Worm (Caenorhabditis elegans) whole organism, L3 larva: Measurements from ENCODE around the gene aak-1.

Experiments
- R02D3.7 ChIP-seq: fragments of 150-350 bp; optimal IDR thresholded peaks from 2 replicates; lab custom pipeline; 2014; ENCODE audit warnings: missing biosample characterization, missing genetic modification characterization
- ZK546.5 ChIP-seq: sonication (generic microtip); optimal IDR thresholded peaks from 2 replicates; lab custom pipeline; 2017; ENCODE audit warnings: missing biosample characterization, missing genetic modification characterization
- aly-2 ChIP-seq: fragments of 150-350 bp; optimal IDR thresholded peaks from 2 replicates; lab custom pipeline; 2014; ENCODE audit warnings: missing biosample characterization, missing genetic modification characterization
- ama-1 ChIP-seq: fragments of 150-350 bp; optimal IDR thresholded peaks from 2 replicates; lab custom pipeline; 2018
- ceh-16 ChIP-seq: sonication (generic microtip); optimal IDR thresholded peaks from 2 replicates; lab custom pipeline; 2017; ENCODE audit warnings: missing biosample characterization, missing genetic modification characterization
- ceh-28 ChIP-seq: fragments of 150-350 bp; optimal IDR thresholded peaks from 2 replicates; lab custom pipeline; 2014; ENCODE audit warnings: missing biosample characterization, missing genetic modification reagents, missing genetic modification characterization
- ceh-82 ChIP-seq: fragments of 150-350 bp; optimal IDR thresholded peaks from 2 replicates; lab custom pipeline; 2014; ENCODE audit warnings: missing biosample characterization, missing genetic modification characterization
- ceh-9 ChIP-seq: sonication (generic microtip); optimal IDR thresholded peaks from 2 replicates; lab custom pipeline; 2018; ENCODE audit warnings: missing biosample characterization, missing genetic modification characterization
- daf-12 ChIP-seq: fragments of 150-350 bp; optimal IDR thresholded peaks from 2 replicates; lab custom pipeline; 2014; ENCODE audit warnings: missing biosample characterization, missing genetic modification reagents, missing genetic modification characterization
- egl-27 ChIP-seq: sonication (generic microtip); optimal IDR thresholded peaks from 4 replicates; lab custom pipeline; 2017; ENCODE audit warnings: missing biosample characterization, missing genetic modification reagents, missing genetic modification characterization
- egl-5 ChIP-seq: fragments of 150-350 bp; optimal IDR thresholded peaks from 2 replicates; lab custom pipeline; 2017; ENCODE audit warnings: missing biosample characterization, missing genetic modification reagents, missing genetic modification characterization, inconsistent platforms
- elt-1 ChIP-seq: fragments of 150-350 bp; optimal IDR thresholded peaks from 2 replicates; lab custom pipeline; 2014; ENCODE audit warnings: missing biosample characterization, missing genetic modification characterization
- elt-2 ChIP-seq: sonication (generic microtip); optimal IDR thresholded peaks from 2 replicates; lab custom pipeline; 2016; ENCODE audit warnings: missing genetic modification reagents, mild to moderate bottlenecking, missing genetic modification characterization, missing compliant biosample characterization
- elt-3 ChIP-seq, 3 experiments: fragments of 150-350 bp in 1 of 3; sonication (generic microtip) in 2 of 3; optimal IDR thresholded peaks; 2 replicates in 2 of 3; 4 replicates in 1 of 3; lab custom pipeline; 2014 to 2017; ENCODE audit warnings: missing biosample characterization in 3 of 3, missing genetic modification characterization in 3 of 3
- eor-1 ChIP-seq, 2 experiments: fragments of 150-350 bp; optimal IDR thresholded peaks; 2 replicates each; lab custom pipeline; 2014 to 2018; ENCODE audit warnings: missing biosample characterization in 2 of 2, missing genetic modification characterization in 2 of 2
- fkh-10 ChIP-seq: sonication (generic microtip); optimal IDR thresholded peaks from 2 replicates; lab custom pipeline; 2017; ENCODE audit warnings: missing biosample characterization, missing genetic modification reagents, missing genetic modification characterization
- fkh-2 ChIP-seq: fragments of 150-350 bp; optimal IDR thresholded peaks from 2 replicates; lab custom pipeline; 2014; ENCODE audit warnings: missing biosample characterization, missing genetic modification reagents, missing genetic modification characterization
- fos-1 ChIP-seq: fragments of 150-350 bp; optimal IDR thresholded peaks from 2 replicates; lab custom pipeline; 2014; ENCODE audit warnings: missing biosample characterization, missing genetic modification characterization
- hmg-11 ChIP-seq: sonication (generic microtip); optimal IDR thresholded peaks from 2 replicates; lab custom pipeline; 2016; ENCODE audit warnings: missing genetic modification characterization, missing compliant biosample characterization
- jun-1 ChIP-seq: fragments of 150-350 bp; optimal IDR thresholded peaks from 2 replicates; lab custom pipeline; 2014; ENCODE audit warnings: missing biosample characterization, missing genetic modification reagents, missing genetic modification characterization
- lin-15B ChIP-seq: fragments of 150-350 bp; optimal IDR thresholded peaks from 2 replicates; lab custom pipeline; 2014; ENCODE audit warnings: missing biosample characterization, missing genetic modification characterization
- lin-39 ChIP-seq: fragments of 150-350 bp; optimal IDR thresholded peaks from 2 replicates; lab custom pipeline; 2018; ENCODE audit warnings: missing biosample characterization, missing genetic modification reagents, missing genetic modification characterization
- lsy-12 ChIP-seq: sonication (generic microtip); optimal IDR thresholded peaks from 2 replicates; lab custom pipeline; 2016; ENCODE audit warnings: mild to moderate bottlenecking, missing genetic modification characterization, missing compliant biosample characterization
- mdl-1 ChIP-seq: fragments of 150-350 bp; optimal IDR thresholded peaks from 2 replicates; lab custom pipeline; 2014; ENCODE audit warnings: missing biosample characterization, missing genetic modification characterization
- mml-1 ChIP-seq: fragments of 150-350 bp; sonication (generic microtip); optimal IDR thresholded peaks from 3 replicates; lab custom pipeline; 2014; ENCODE audit warnings: missing biosample characterization, missing genetic modification characterization
- nfya-1 ChIP-seq: sonication (generic microtip); optimal IDR thresholded peaks from 2 replicates; lab custom pipeline; 2017; ENCODE audit warnings: missing genetic modification characterization, mild to moderate bottlenecking, missing compliant biosample characterization, antibody characterized with exemption, moderate library complexity; ENCODE audit not compliant: insufficient read depth
- nhr-11 ChIP-seq: fragments of 150-350 bp; optimal IDR thresholded peaks from 2 replicates; lab custom pipeline; 2014; ENCODE audit warnings: missing biosample characterization, missing genetic modification characterization
- nhr-12 ChIP-seq: fragments of 150-350 bp; optimal IDR thresholded peaks from 2 replicates; lab custom pipeline; 2014; ENCODE audit warnings: missing biosample characterization, missing genetic modification characterization
- nhr-23 ChIP-seq: fragments of 150-350 bp; optimal IDR thresholded peaks from 2 replicates; lab custom pipeline; 2014; ENCODE audit warnings: missing biosample characterization, missing genetic modification reagents, missing genetic modification characterization
- nhr-237 ChIP-seq: fragments of 150-350 bp; optimal IDR thresholded peaks from 2 replicates; lab custom pipeline; 2014; ENCODE audit warnings: missing biosample characterization, missing genetic modification characterization
- nhr-25 ChIP-seq: sonication (generic microtip); optimal IDR thresholded peaks from 2 replicates; lab custom pipeline; 2017; ENCODE audit warnings: missing biosample characterization, missing genetic modification characterization
- nhr-28 ChIP-seq: fragments of 150-350 bp; optimal IDR thresholded peaks from 2 replicates; lab custom pipeline; 2014; ENCODE audit warnings: missing biosample characterization, missing genetic modification characterization
- nhr-43 ChIP-seq: sonication (generic microtip); optimal IDR thresholded peaks from 2 replicates; lab custom pipeline; 2016; ENCODE audit warnings: mild to moderate bottlenecking, missing genetic modification characterization, missing compliant biosample characterization; ENCODE audit not compliant: poor library complexity, severe bottlenecking
- nhr-67 ChIP-seq: fragments of 150-350 bp; optimal IDR thresholded peaks from 2 replicates; lab custom pipeline; 2014; ENCODE audit warnings: missing biosample characterization, missing genetic modification characterization
- nhr-76 ChIP-seq: fragments of 150-350 bp; sonication (generic microtip); optimal IDR thresholded peaks from 5 replicates; lab custom pipeline; 2014; ENCODE audit warnings: missing biosample characterization, missing genetic modification characterization
- nhr-77 ChIP-seq: fragments of 150-350 bp; optimal IDR thresholded peaks from 2 replicates; lab custom pipeline; 2014; ENCODE audit warnings: missing biosample characterization, missing genetic modification characterization
- pha-4 ChIP-seq: fragments of 150-350 bp; optimal IDR thresholded peaks from 2 replicates; lab custom pipeline; 2014; ENCODE audit warnings: missing biosample characterization, missing genetic modification reagents, missing genetic modification characterization
- pqm-1 ChIP-seq: fragments of 150-350 bp; optimal IDR thresholded peaks from 2 replicates; lab custom pipeline; 2017; ENCODE audit warnings: missing biosample characterization, missing genetic modification characterization, inconsistent platforms
- sea-2 ChIP-seq: fragments of 150-350 bp; sonication (generic microtip); optimal IDR thresholded peaks from 4 replicates; lab custom pipeline; 2014; ENCODE audit warnings: missing biosample characterization, missing genetic modification reagents, missing genetic modification characterization
- skn-1 ChIP-seq: fragments of 150-350 bp; optimal IDR thresholded peaks from 2 replicates; lab custom pipeline; 2014; ENCODE audit warnings: missing biosample characterization, missing genetic modification characterization
- snpc-4 ChIP-seq: fragments of 150-350 bp; optimal IDR thresholded peaks from 2 replicates; lab custom pipeline; 2014; ENCODE audit warnings: missing biosample characterization, missing genetic modification characterization
- tbx-2 ChIP-seq: sonication (generic microtip); optimal IDR thresholded peaks from 2 replicates; lab custom pipeline; 2016; ENCODE audit warnings: mild to moderate bottlenecking, missing genetic modification characterization, missing compliant biosample characterization
- unc-39 ChIP-seq: sonication (generic microtip); optimal IDR thresholded peaks from 4 replicates; lab custom pipeline; 2017; ENCODE audit warnings: missing biosample characterization, missing genetic modification characterization
- unc-62 ChIP-seq: fragments of 150-350 bp; sonication (generic microtip); optimal IDR thresholded peaks from 4 replicates; lab custom pipeline; 2014; ENCODE audit warnings: missing biosample characterization, missing genetic modification reagents, missing genetic modification characterization
- zag-1 ChIP-seq: fragments of 150-350 bp; optimal IDR thresholded peaks from 2 replicates; lab custom pipeline; 2014; ENCODE audit warnings: missing biosample characterization, missing genetic modification characterization
- ztf-11 ChIP-seq: fragments of 150-350 bp; optimal IDR thresholded peaks from 2 replicates; lab custom pipeline; 2014; ENCODE audit warnings: missing biosample characterization, missing genetic modification characterization
- ztf-4 ChIP-seq: fragments of 150-350 bp; optimal IDR thresholded peaks from 2 replicates; lab custom pipeline; 2014; ENCODE audit warnings: missing biosample characterization, missing genetic modification characterization

aak-1 gene

DNA sequence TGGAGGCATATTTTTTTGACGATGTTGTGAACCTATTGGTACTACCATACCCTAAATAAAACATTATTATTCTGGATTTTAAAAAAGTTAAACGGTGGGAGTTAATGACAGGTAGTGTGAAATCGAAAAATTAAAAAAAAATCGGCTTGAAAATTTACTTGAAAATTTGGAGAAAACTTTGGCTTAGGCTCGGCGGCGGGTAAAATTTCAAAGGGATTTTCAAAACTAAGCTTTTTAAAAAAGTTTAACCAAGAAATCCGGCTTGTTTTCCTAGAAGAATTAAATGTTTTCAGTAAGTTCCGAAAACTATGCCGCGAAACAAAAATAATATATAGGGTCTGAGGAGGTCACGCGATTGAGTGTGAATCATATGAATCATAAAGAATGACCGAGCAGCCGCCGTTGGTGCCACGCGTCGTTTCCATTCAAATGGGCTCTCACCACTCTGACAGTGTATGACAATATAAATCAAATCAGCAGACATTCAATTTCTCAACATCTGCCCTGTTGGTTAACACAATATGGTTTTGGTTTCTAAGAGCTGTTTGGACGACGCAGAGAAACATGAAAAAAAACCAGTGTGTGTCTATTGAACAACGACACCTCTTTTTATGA, at the start of gene aak-1:
Gene aak-1, minus strand, starts transcription at position 51 of the 615 bp plus-strand sequence.
- no peak for TF ChIP-seq nhr-28 (tag; lab: Kevin White, UChicago)
- no peak for TF ChIP-seq elt-1
- TF ChIP-seq fkh-10 (GFP tag; lab: Kevin White, UChicago) = no peak
- TF ChIP-seq nhr-237 = no peak
- TF ChIP-seq pha-4 (tag; lab: Kevin White, UChicago) = peak; percentile 16
- no peak for TF ChIP-seq zag-1 (tag; lab: Kevin White, UChicago)
- TF ChIP-seq ztf-11 (tag; lab: Kevin White, UChicago) = no peak
- TF ChIP-seq, all 47 proteins: peak for 1

DNA sequence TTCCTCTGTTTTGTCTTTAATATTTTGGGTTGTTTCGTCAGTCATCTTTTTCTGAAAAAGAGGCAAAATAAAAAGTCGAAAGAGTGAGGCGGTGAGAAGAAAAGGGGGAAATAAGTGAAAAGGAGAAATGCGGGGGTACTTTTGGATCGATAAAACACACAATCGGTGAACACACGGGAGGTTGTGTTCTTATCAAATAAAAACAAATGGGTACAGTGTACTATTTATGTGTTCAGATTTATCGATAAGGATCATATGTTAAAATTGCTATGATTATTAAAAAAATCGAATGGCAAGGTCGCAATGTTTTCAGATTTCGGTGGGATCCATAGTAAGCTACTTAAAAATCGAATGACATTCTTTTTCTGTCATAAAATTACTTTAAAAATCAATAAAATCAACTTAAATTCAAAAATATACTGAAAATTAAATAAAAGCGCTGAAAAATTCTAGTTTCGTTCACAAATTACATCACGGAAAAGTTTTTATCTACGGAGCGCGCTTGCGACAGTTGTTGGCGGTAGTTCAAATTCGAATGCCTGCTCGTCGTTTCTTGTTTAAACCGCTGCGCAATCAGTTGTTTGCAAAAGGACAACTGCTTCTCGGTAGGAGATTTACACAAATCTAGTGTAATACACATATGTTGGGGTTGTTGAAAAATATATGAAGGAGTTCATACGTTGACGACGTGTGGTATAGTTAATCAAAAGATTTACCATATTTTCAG, 48.5 kb upstream of the aak-1 start, which contains the start of gene prx-19:
Gene prx-19, minus strand, starts transcription at position 51 of the 727 bp plus-strand sequence.
- TF ChIP-seq nhr-76 (tag; lab: Kevin White, UChicago) (no peak), aly-2 (tag; lab: Kevin White, UChicago) (no peak), elt-3 (tag; optimal IDR thresholded peaks at IDR 0.05; lab: Kevin White, UChicago) (no peak), unc-39 (tag; lab: Kevin White, UChicago) (no peak), ceh-28 (tag; lab: Kevin White, UChicago) (peak; percentile 23), R02D3.7 (no peak), eor-1 (tag; optimal IDR thresholded peaks at IDR 0.05; lab: Kevin White, UChicago) (no peak), ztf-11 (tag; lab: Kevin White, UChicago) (no peak), nhr-28 (tag; lab: Kevin White, UChicago) (no peak), hmg-11 (tag; lab: Kevin White, UChicago) (no peak), ceh-16 (tag; lab: Kevin White, UChicago) (no peak), ZK546.5 (no peak), tbx-2 (no peak), nhr-77 (no peak), nhr-23 (tag; lab: Kevin White, UChicago) (peak; percentile 53), snpc-4 (tag; lab: Kevin White, UChicago) (no peak), skn-1 (tag; lab: Kevin White, UChicago) (peak; percentile 57), daf-12 (tag; lab: Kevin White, UChicago) (no peak), egl-5 (tag; lab: Kevin White, UChicago) (peak; percentile 32), elt-1 (no peak), nfya-1 (tag; lab: Kevin White, UChicago) (peak; percentile 72), lin-39 (tag; lab: Kevin White, UChicago) (peak; percentile 56), fkh-10 (GFP tag; lab: Kevin White, UChicago) (no peak), mml-1 (no peak), pha-4 (tag; lab: Kevin White, UChicago) (peak; percentile 63), unc-62 (GFP tag; lab: Kevin White, UChicago) (no peak), zag-1 (tag; lab: Kevin White, UChicago) (no peak), egl-27 (tag; lab: Kevin White, UChicago) (no peak), nhr-237 (no peak), fos-1 (tag; lab: Kevin White, UChicago) (no peak), ceh-9 (tag; lab: Kevin White, UChicago) (no peak), ceh-82 (tag; lab: Kevin White, UChicago) (no peak), jun-1 (tag; lab: Kevin White, UChicago) (no peak), nhr-11 (tag; lab: Kevin White, UChicago) (no peak), elt-2 (tag; lab: Kevin White, UChicago) (peak; percentile 61), nhr-67 (tag; lab: Kevin White, UChicago) (no peak), pqm-1 (tag; lab: Kevin White, UChicago) (no peak), fkh-2 (tag; lab: Kevin White, UChicago) (no peak), mdl-1 (tag; lab: Kevin White, UChicago) (no peak), lin-15B (tag; lab: Kevin White, UChicago) (peak; percentile 63), nhr-12 (tag; lab: Kevin White, UChicago) (no peak), nhr-43 (tag; lab: Kevin White, UChicago) (peak; percentile 0), lsy-12 (tag; lab: Kevin White, UChicago) (no peak), nhr-25 (tag; lab: Kevin White, UChicago) (peak; percentile 76), ztf-4 (tag; lab: Kevin White, UChicago) (no peak), sea-2 (GFP tag; lab: Kevin White, UChicago) (no peak), ama-1 (lab: Kevin White, UChicago) (no peak)
